Fruit fly (Drosophila melanogaster): Measurements from ENCODE around the gene CG11563.

CG11563 gene

dm6 chr3R:31698143-31698776 lies 38.6 kb upstream of the CG11563 start (continued):
- no peak for TF ChIP-seq CG2678 (tag; optimal IDR thresholded peaks at IDR 0.05)
- peak; percentile 24 for TF ChIP-seq Med (GFP tag)
- TF ChIP-seq CG13296 (GFP tag; optimal IDR thresholded peaks at IDR 0.05) = no peak
- peak; percentile 7 to 49 for TF ChIP-seq bsh (GFP tag; optimal IDR thresholded peaks at IDR 0.05)
- no peak for TF ChIP-seq ab (GFP tag; optimal IDR thresholded peaks at IDR 0.05)
- peak; percentile 26 for TF ChIP-seq CG1603 (tag; optimal IDR thresholded peaks at IDR 0.05)
- peak; percentile 30 for TF ChIP-seq gem (tag; optimal IDR thresholded peaks at IDR 0.05)
- no peak for TF ChIP-seq ac (GFP tag; optimal IDR thresholded peaks at IDR 0.05)
- no peak for TF ChIP-seq Sin3A (optimal IDR thresholded peaks at IDR 0.05)
- TF ChIP-seq lola (GFP tag; optimal IDR thresholded peaks at IDR 0.05) = peak in 1 of 3 experiments; percentile 32
- TF ChIP-seq wor (GFP tag; IDR thresholded peaks at IDR 0.05) = no peak
- no peak for TF ChIP-seq MTF-1 (GFP tag; optimal IDR thresholded peaks at IDR 0.05; ENCODE audit: borderline replicate concordance)
- no peak for TF ChIP-seq twi (tag; optimal IDR thresholded peaks at IDR 0.05)
- TF ChIP-seq CG16815 (GFP tag; optimal IDR thresholded peaks at IDR 0.05) = peak; percentile 25
- no peak for TF ChIP-seq Camta (GFP tag; optimal IDR thresholded peaks at IDR 0.05)
- no peak for TF ChIP-seq Optix (GFP tag; IDR thresholded peaks at IDR 0.05)
- no peak for TF ChIP-seq repo (GFP tag; optimal IDR thresholded peaks at IDR 0.05)
- TF ChIP-seq gcm (GFP tag; optimal IDR thresholded peaks at IDR 0.05) = no peak
- TF ChIP-seq CG7987 (GFP tag; optimal IDR thresholded peaks at IDR 0.05) = no peak
- TF ChIP-seq CG18262 (tag; optimal IDR thresholded peaks at IDR 0.05) = peak; percentile 45
- peak; percentile 4 for TF ChIP-seq az2 (GFP tag; optimal IDR thresholded peaks at IDR 0.05)
- no peak for TF ChIP-seq CG6654 (GFP tag; optimal IDR thresholded peaks at IDR 0.05)
- TF ChIP-seq dati (GFP tag; IDR thresholded peaks at IDR 0.05) = no peak
- TF ChIP-seq D (optimal IDR thresholded peaks at IDR 0.05) = no peak
- peak; percentile 26 for TF ChIP-seq D (GFP tag; optimal IDR thresholded peaks at IDR 0.05)
- TF ChIP-seq CG34376 (GFP tag; optimal IDR thresholded peaks at IDR 0.05) = no peak
- TF ChIP-seq croc (GFP tag; conservative IDR thresholded peaks at IDR 0.05) = no peak
- no peak for TF ChIP-seq Dref (GFP tag; IDR thresholded peaks at IDR 0.05)
- no peak for TF ChIP-seq CG6175 (GFP tag; IDR thresholded peaks at IDR 0.05)
- no peak for TF ChIP-seq BtbVII (GFP tag; optimal IDR thresholded peaks at IDR 0.05)
- TF ChIP-seq Nf-YC (tag; optimal IDR thresholded peaks at IDR 0.05) = no peak
- no peak for TF ChIP-seq ind (GFP tag; optimal IDR thresholded peaks at IDR 0.05)
- TF ChIP-seq CG2712 (tag; optimal IDR thresholded peaks at IDR 0.05) = peak; percentile 35
- TF ChIP-seq CG42726 (GFP tag; IDR thresholded peaks at IDR 0.05; ENCODE audit: partially characterized antibody) = no peak
- peak; percentile 65 for TF ChIP-seq dmrt11E (tag; optimal IDR thresholded peaks at IDR 0.05)
- no peak for TF ChIP-seq Sry-β (GFP tag; optimal IDR thresholded peaks at IDR 0.05)
- peak; percentile 11 for TF ChIP-seq CG10267 (tag; optimal IDR thresholded peaks at IDR 0.05)
- TF ChIP-seq corto (GFP tag; optimal IDR thresholded peaks at IDR 0.05) = peak; percentile 91
- TF ChIP-seq Antp (GFP tag; optimal IDR thresholded peaks at IDR 0.05) = peak; percentile 0
- TF ChIP-seq phol (tag; optimal IDR thresholded peaks at IDR 0.05) = peak; percentile 16
- TF ChIP-seq btn (GFP tag; optimal IDR thresholded peaks at IDR 0.05) = no peak
- TF ChIP-seq Poxn (GFP tag; IDR thresholded peaks at IDR 0.05) = no peak
- peak; percentile 3 for TF ChIP-seq Lpt (GFP tag; optimal IDR thresholded peaks at IDR 0.05)
- TF ChIP-seq Hr51 (GFP tag; optimal IDR thresholded peaks at IDR 0.05) = no peak
- TF ChIP-seq CG6791 (GFP tag; IDR thresholded peaks at IDR 0.05; ENCODE audit: partially characterized antibody) = no peak
- TF ChIP-seq run (tag; optimal IDR thresholded peaks at IDR 0.05) = no peak
- peak; percentile 88 for TF ChIP-seq lbe (GFP tag; optimal IDR thresholded peaks at IDR 0.05)
- no peak for TF ChIP-seq CG18011 (GFP tag; optimal IDR thresholded peaks at IDR 0.05)
- no peak for TF ChIP-seq CG2129 (GFP tag; IDR thresholded peaks at IDR 0.05; ENCODE audit: partially characterized antibody)
- no peak for TF ChIP-seq CG8478 (optimal IDR thresholded peaks at IDR 0.05)
